Worm (Caenorhabditis elegans) whole organism, young adult: ENCODE data around the gene Y44A6D.1.

ENCODE experiments used
- B0336.3 ChIP-seq: fragments of 200-800 bp; sonication (Bioruptor generic); IDR thresholded peaks from 2 replicates; pipeline ENCODE4 v1.3.6; 2022; ENCODE audit warnings: missing genetic modification characterization, missing compliant biosample characterization
- D2030.7 ChIP-seq: fragments of 200-800 bp; sonication (Bioruptor generic); IDR thresholded peaks from 2 replicates; pipeline ENCODE4 v1.3.6; 2022; ENCODE audit warnings: missing genetic modification reagents, missing genetic modification characterization, missing compliant biosample characterization
- ama-1 ChIP-seq, 3 experiments: fragments of 150-350 bp in 1 of 3; sonication (generic microtip) in 2 of 3; optimal IDR thresholded peaks; 2 replicates each; lab custom pipeline; 2014 to 2018; ENCODE audit warnings: missing biosample characterization in 2 of 3, missing genetic modification characterization in 2 of 3, missing genetic modification reagents in 2 of 3
- chd-7 ChIP-seq: sonication (generic microtip); optimal IDR thresholded peaks from 2 replicates; lab custom pipeline; 2016; ENCODE audit warnings: mild to moderate bottlenecking, missing genetic modification characterization, moderate library complexity, missing compliant biosample characterization
- dox-1 ChIP-seq: fragments of 200-800 bp; sonication (Bioruptor generic); IDR thresholded peaks from 2 replicates; pipeline ENCODE4 v1.3.6; 2022; ENCODE audit warnings: missing genetic modification reagents, missing genetic modification characterization, missing compliant biosample characterization
- let-526 ChIP-seq: fragments of 200-800 bp; sonication (Bioruptor generic); IDR thresholded peaks from 2 replicates; pipeline ENCODE4 v1.3.6; 2022; ENCODE audit warnings: missing genetic modification reagents, missing genetic modification characterization, missing compliant biosample characterization
- lin-35 ChIP-seq, 3 experiments: fragments of 150-350 bp in 2 of 3; sonication (generic microtip) in 1 of 3; optimal IDR thresholded peaks; 2 replicates each; lab custom pipeline; 2014 to 2018; ENCODE audit warnings: missing biosample characterization in 3 of 3, missing genetic modification characterization in 3 of 3, missing genetic modification reagents in 3 of 3
- lsy-27 ChIP-seq: sonication (generic microtip); optimal IDR thresholded peaks from 2 replicates; lab custom pipeline; 2017; ENCODE audit warnings: missing genetic modification characterization, mild to moderate bottlenecking, missing compliant biosample characterization, antibody characterized with exemption, missing genotype, borderline replicate concordance; ENCODE audit not compliant: insufficient read depth
- snpc-4 ChIP-seq, 5 experiments: fragments of 150-350 bp in 1 of 5; sonication (generic microtip) in 4 of 5; optimal IDR thresholded peaks; 2 replicates each; lab custom pipeline; 2014 to 2018; ENCODE audit warnings: missing genetic modification characterization in 5 of 5, missing biosample characterization in 3 of 5, antibody characterized with exemption in 2 of 5, mild to moderate bottlenecking in 2 of 5, missing compliant biosample characterization in 2 of 5, missing genotype in 2 of 5, moderate library complexity in 2 of 5, missing genetic modification reagents in 1 of 5
- tlf-1 ChIP-seq: fragments of 200-800 bp; sonication (Bioruptor generic); optimal IDR thresholded peaks from 2 replicates; lab custom pipeline; 2018; ENCODE audit warnings: mild to moderate bottlenecking, missing genetic modification characterization, missing compliant biosample characterization

- TF ChIP-seq D2030.7 (GFP tag; lab: Robert Waterston, UW) (no peak), lin-35 (GFP tag; optimal IDR thresholded peaks at IDR 0.05; lab: Kevin White, UChicago) (no peak), snpc-4 (GFP tag; optimal IDR thresholded peaks at IDR 0.05; lab: Kevin White, UChicago) (no peak), snpc-4 (tag; optimal IDR thresholded peaks at IDR 0.05; lab: Kevin White, UChicago) (no peak), B0336.3 (no peak), ama-1 (optimal IDR thresholded peaks at IDR 0.05; lab: Kevin White, UChicago) (no peak), ama-1 (GFP tag; optimal IDR thresholded peaks at IDR 0.05; lab: Kevin White, UChicago) (no peak), lsy-27 (tag; lab: Kevin White, UChicago) (no peak), let-526 (no peak), tlf-1 (no peak), dox-1 (GFP tag; lab: Robert Waterston, UW) (no peak), chd-7 (tag; lab: Kevin White, UChicago) (no peak)
Measured at ce11 chrV:20815842-20816241, 26.0 kb upstream of the Y44A6D.1 start, which contains the start of gene sshk-1.
